Fruit fly (Drosophila melanogaster) whole organism, adult: ENCODE data around the gene RhoGEF4.

Experiments
- CG11617 ChIP-seq: fragments of 200-800 bp; sonication (Bioruptor generic); optimal IDR thresholded peaks from 2 replicates; lab custom pipeline; 2017; ENCODE audit warnings: mild to moderate bottlenecking, missing biosample characterization, missing genetic modification reagents, missing genetic modification characterization
- CG12768 ChIP-seq: fragments of 200-800 bp; sonication (Bioruptor generic); optimal IDR thresholded peaks from 2 replicates; lab custom pipeline; 2017; ENCODE audit warnings: missing biosample characterization, missing genetic modification characterization, mild to moderate bottlenecking, moderate library complexity, missing genetic modification reagents
- CG14711 ChIP-seq: fragments of 200-800 bp; sonication (Bioruptor generic); optimal IDR thresholded peaks from 2 replicates; lab custom pipeline; 2018; ENCODE audit warnings: missing biosample characterization, mild to moderate bottlenecking, missing genetic modification characterization, moderate library complexity
- CG1620 ChIP-seq: fragments of 200-800 bp; sonication (Bioruptor generic); optimal IDR thresholded peaks from 2 replicates; lab custom pipeline; 2016; ENCODE audit warnings: missing biosample characterization, missing genetic modification characterization
- CG33017 ChIP-seq: fragments of 200-800 bp; sonication (Bioruptor generic); optimal IDR thresholded peaks from 2 replicates; lab custom pipeline; 2018; ENCODE audit warnings: missing biosample characterization, mild to moderate bottlenecking, missing genetic modification characterization, moderate library complexity
- CG5204 ChIP-seq: fragments of 200-800 bp; sonication (Bioruptor generic); optimal IDR thresholded peaks from 2 replicates; lab custom pipeline; 2016; ENCODE audit warnings: missing biosample characterization, missing genetic modification characterization
- CG7045 ChIP-seq: fragments of 200-800 bp; sonication (Bioruptor generic); optimal IDR thresholded peaks from 2 replicates; lab custom pipeline; 2017; ENCODE audit warnings: missing biosample characterization, mild to moderate bottlenecking, missing genetic modification characterization
- CG7101 ChIP-seq: fragments of 200-800 bp; sonication (Bioruptor generic); optimal IDR thresholded peaks from 2 replicates; lab custom pipeline; 2018; ENCODE audit warnings: missing biosample characterization, mild to moderate bottlenecking, missing genetic modification characterization, moderate library complexity
- Clk ChIP-seq: fragments of 200-800 bp; sonication (Bioruptor generic); optimal IDR thresholded peaks from 2 replicates; lab custom pipeline; 2017; ENCODE audit warnings: missing biosample characterization, missing genetic modification characterization
- Crg-1 ChIP-seq: fragments of 200-800 bp; sonication (Bioruptor generic); optimal IDR thresholded peaks from 2 replicates; lab custom pipeline; 2016; ENCODE audit warnings: missing biosample characterization, missing genetic modification characterization
- Hr96 ChIP-seq: fragments of 200-800 bp; sonication (Bioruptor generic); optimal IDR thresholded peaks from 2 replicates; lab custom pipeline; 2016; ENCODE audit warnings: missing biosample characterization, missing genetic modification characterization
- Mnt ChIP-seq: fragments of 200-800 bp; sonication (Bioruptor generic); optimal IDR thresholded peaks from 2 replicates; lab custom pipeline; 2016; ENCODE audit warnings: missing biosample characterization, mild to moderate bottlenecking, missing genetic modification characterization
- bab1 ChIP-seq: fragments of 200-800 bp; sonication (Bioruptor generic); optimal IDR thresholded peaks from 3 replicates; lab custom pipeline; 2019; ENCODE audit warnings: missing biosample characterization, mild to moderate bottlenecking, missing genetic modification characterization, moderate library complexity
- cic ChIP-seq: fragments of 200-800 bp; sonication (Bioruptor generic); optimal IDR thresholded peaks from 2 replicates; lab custom pipeline; 2017; ENCODE audit warnings: missing biosample characterization, mild to moderate bottlenecking, missing genetic modification characterization, moderate library complexity
- cnc ChIP-seq, 2 experiments: fragments of >200 bp; optimal IDR thresholded peaks; 2 replicates each; lab custom pipeline; 2017
- kay ChIP-seq: fragments of 200-800 bp; sonication (Bioruptor generic); peaks from one replicate; lab custom pipeline; 2016; ENCODE audit warnings: missing biosample characterization, missing genetic modification characterization, borderline replicate concordance
- ovo ChIP-seq: fragments of 200-800 bp; sonication (Bioruptor generic); optimal IDR thresholded peaks from 2 replicates; lab custom pipeline; 2016; ENCODE audit warnings: missing biosample characterization, missing genetic modification characterization
- pad ChIP-seq: fragments of 200-800 bp; sonication (Bioruptor generic); optimal IDR thresholded peaks from 3 replicates; lab custom pipeline; 2017; ENCODE audit warnings: missing biosample characterization, missing genetic modification characterization, mild to moderate bottlenecking, moderate library complexity, missing genetic modification reagents
- tj ChIP-seq: fragments of 200-800 bp; sonication (Bioruptor generic); optimal IDR thresholded peaks from 3 replicates; lab custom pipeline; 2017; ENCODE audit warnings: missing biosample characterization, mild to moderate bottlenecking, missing genetic modification characterization, moderate library complexity
- toe ChIP-seq: fragments of 200-800 bp; sonication (Bioruptor generic); optimal IDR thresholded peaks from 2 replicates; lab custom pipeline; 2016; ENCODE audit warnings: missing biosample characterization, missing genetic modification characterization

Gene RhoGEF4

DNA sequence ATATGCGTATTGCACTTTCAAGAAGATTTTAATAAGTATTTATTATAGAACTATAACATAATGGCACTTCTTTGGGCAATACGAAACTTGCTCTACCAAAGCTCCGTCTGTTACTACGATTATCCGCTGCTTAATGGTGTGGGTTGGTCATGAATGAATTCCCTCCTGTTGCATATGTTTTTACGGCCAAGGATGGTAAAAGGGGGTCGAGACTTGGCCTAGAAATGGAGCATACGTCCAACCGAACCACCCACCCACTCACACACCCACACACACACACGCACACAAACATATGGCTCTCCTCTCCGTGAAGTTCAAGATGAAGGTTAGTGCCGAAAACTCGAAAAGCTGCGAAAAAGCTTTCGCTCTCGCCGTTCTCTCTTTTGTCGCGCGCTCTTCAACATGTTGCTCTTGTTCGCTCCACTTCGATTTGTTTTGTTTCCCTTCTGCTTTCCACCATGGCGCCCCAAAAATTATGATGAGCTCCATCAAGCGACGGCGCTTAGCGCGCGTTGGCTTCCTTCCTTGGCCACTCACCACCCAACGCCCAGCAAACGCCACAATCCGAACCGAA, 9.6 kb downstream of the RhoGEF4 start:
- TF ChIP-seq CG12768 (GFP tag; lab: Kevin White, UChicago) (no peak), CG11617 (GFP tag; lab: Kevin White, UChicago) (no peak), Crg-1 (no peak), cic (GFP tag; lab: Kevin White, UChicago) (no peak), Clk (GFP tag; lab: Kevin White, UChicago) (no peak), Mnt (GFP tag; lab: Kevin White, UChicago) (no peak), cnc (optimal IDR thresholded peaks at IDR 0.05; lab: Kevin White, UChicago) (no peak), CG1620 (GFP tag; lab: Kevin White, UChicago) (no peak), Hr96 (GFP tag; lab: Kevin White, UChicago) (no peak), ovo (GFP tag; lab: Kevin White, UChicago) (no peak), CG7101 (no peak), CG14711 (no peak)

DNA sequence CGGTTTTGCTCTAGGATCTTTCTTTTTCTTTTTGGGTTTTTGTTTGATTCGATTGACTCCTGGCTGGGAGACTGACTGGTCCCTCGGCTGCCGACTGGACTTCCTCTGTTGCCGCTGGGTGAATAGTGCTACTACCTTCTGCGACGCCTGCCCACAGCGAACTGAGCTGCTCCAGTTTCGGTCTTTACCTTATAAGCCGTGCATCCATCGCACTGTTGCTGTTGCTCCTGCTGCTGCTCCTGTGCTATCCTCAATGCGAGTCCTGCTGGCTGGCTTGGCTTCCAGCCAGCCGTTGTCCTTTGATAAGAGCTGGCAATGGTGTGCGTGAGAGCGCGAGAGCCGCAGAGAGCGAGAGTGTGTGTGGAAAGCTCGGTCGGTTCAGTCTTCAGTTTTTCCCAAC, 10.5 kb downstream of the RhoGEF4 start, which contains the start of gene unc-13-4A:
unc-13-4A (minus strand) TSS at position 143 of the 400 bp plus-strand sequence.
- no peak for TF ChIP-seq CG7101
- no peak for TF ChIP-seq cic (GFP tag; lab: Kevin White, UChicago)
- TF ChIP-seq CG5204 = no peak
- TF ChIP-seq toe (GFP tag; lab: Kevin White, UChicago) = no peak
- no peak for TF ChIP-seq CG7045 (GFP tag; lab: Kevin White, UChicago)
- TF ChIP-seq Mnt (GFP tag; lab: Kevin White, UChicago) = no peak
- TF ChIP-seq tj (GFP tag; lab: Kevin White, UChicago) = no peak
- TF ChIP-seq CG14711 = no peak
- no peak for TF ChIP-seq bab1 (GFP tag; lab: Kevin White, UChicago)
- no peak for TF ChIP-seq ovo (GFP tag; lab: Kevin White, UChicago)
- TF ChIP-seq CG33017 (tag; lab: Kevin White, UChicago) = no peak

- no peak for TF ChIP-seq CG7045 (GFP tag; lab: Kevin White, UChicago)
- no peak for TF ChIP-seq cic (GFP tag; lab: Kevin White, UChicago)
- TF ChIP-seq Clk (GFP tag; lab: Kevin White, UChicago) = no peak
- TF ChIP-seq toe (GFP tag; lab: Kevin White, UChicago) = no peak
- no peak for TF ChIP-seq CG1620 (GFP tag; lab: Kevin White, UChicago)
- TF ChIP-seq CG5204 = no peak
- TF ChIP-seq CG14711 = no peak
- TF ChIP-seq kay (GFP tag; lab: Kevin White, UChicago) = no peak
Observed at dm6 chr3L:7300660-7301059, 22.6 kb downstream of the RhoGEF4 start.

DNA sequence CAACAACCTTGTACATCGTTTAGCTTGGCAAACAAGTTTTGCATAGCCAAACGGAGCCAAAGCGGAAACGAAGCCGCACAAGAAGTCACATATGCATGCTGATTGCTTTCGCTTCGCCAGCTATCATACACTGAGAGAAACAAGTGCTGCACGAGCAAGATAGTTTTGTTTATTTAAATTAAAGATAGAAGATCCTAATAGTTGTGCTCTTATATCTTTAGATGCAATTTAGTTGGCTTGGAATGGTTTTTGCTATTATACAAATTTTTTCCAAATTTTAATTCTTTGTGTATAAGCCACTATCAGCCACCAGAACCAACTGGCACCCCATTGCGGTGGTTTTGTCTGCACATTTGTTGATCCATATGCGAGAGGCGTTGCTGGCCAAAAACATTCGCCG, 39.7 kb downstream of the RhoGEF4 start:
- no peak for TF ChIP-seq toe (GFP tag; lab: Kevin White, UChicago)
- no peak for TF ChIP-seq CG7045 (GFP tag; lab: Kevin White, UChicago)
- no peak for TF ChIP-seq pad
- no peak for TF ChIP-seq ovo (GFP tag; lab: Kevin White, UChicago)
